Fruit fly (Drosophila melanogaster): Measurements from ENCODE around the gene CG10681.

DNA sequence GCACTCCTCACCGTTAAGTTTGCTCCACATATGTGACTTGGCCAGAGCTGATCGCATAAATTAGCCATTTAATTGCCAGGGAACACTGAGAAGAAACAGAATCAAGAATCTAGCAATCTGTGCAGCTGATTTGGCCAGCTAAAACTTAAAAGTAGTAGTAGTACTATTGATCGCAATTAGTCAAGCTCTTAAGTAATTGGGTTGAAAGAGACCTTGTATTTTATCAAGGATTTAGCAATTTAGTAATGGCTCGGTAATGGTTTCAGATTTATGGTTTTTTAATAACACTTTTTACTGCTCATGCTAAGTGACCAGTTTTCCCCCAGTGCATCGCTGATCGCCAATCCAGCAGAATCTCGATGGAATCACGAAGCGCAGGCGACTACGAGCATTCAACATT, 46.3 kb upstream of the CG10681 start:
- TF ChIP-seq CG8478 (optimal IDR thresholded peaks at IDR 0.05) (no peak), CTCF (optimal IDR thresholded peaks at IDR 0.05) (no peak)
